Fruit fly (Drosophila melanogaster) whole organism, embryonic: ENCODE measurements around the gene Wdr62.

Source experiments
- Atf-2 ChIP-seq: fragments of 200-800 bp; sonication (Bioruptor generic); optimal IDR thresholded peaks from 2 replicates; lab custom pipeline; 2016; ENCODE audit warnings: missing biosample characterization, missing genetic modification characterization
- B-H2 ChIP-seq: fragments of 200-800 bp; sonication (Bioruptor generic); optimal IDR thresholded peaks from 2 replicates; lab custom pipeline; 2018; ENCODE audit warnings: missing biosample characterization, mild to moderate bottlenecking, missing genetic modification characterization
- Bgb ChIP-seq: fragments of 200-800 bp; sonication (Bioruptor generic); IDR thresholded peaks from 2 replicates; pipeline ENCODE4 v1.3.6; 2022; ENCODE audit warnings: missing biosample characterization, missing genetic modification characterization; ENCODE audit not compliant: partially characterized antibody
- Bteb2 ChIP-seq: fragments of 200-800 bp; sonication (Bioruptor generic); optimal IDR thresholded peaks from 2 replicates; lab custom pipeline; 2016; ENCODE audit warnings: missing biosample characterization, missing genetic modification characterization
- CG11504 ChIP-seq: fragments of 200-800 bp; sonication (Bioruptor generic); optimal IDR thresholded peaks from 3 replicates; lab custom pipeline; 2019; ENCODE audit warnings: missing biosample characterization, mild to moderate bottlenecking, missing genetic modification characterization, moderate library complexity
- CG13894 ChIP-seq: fragments of 200-800 bp; sonication (Bioruptor generic); optimal IDR thresholded peaks from 3 replicates; lab custom pipeline; 2018; ENCODE audit warnings: missing biosample characterization, mild to moderate bottlenecking, missing genetic modification characterization, moderate library complexity
- CG14441 ChIP-seq: fragments of 200-800 bp; sonication (Bioruptor generic); IDR thresholded peaks from 2 replicates; pipeline ENCODE4 v1.3.6; 2022; ENCODE audit warnings: missing biosample characterization, missing genetic modification characterization
- CG14667 ChIP-seq: fragments of 200-800 bp; sonication (Bioruptor generic); IDR thresholded peaks from 2 replicates; pipeline ENCODE4 v1.3.6; 2022; ENCODE audit warnings: missing biosample characterization, missing genetic modification characterization
- CG17802 ChIP-seq: fragments of 200-800 bp; sonication (Bioruptor generic); optimal IDR thresholded peaks from 2 replicates; lab custom pipeline; 2018; ENCODE audit warnings: missing biosample characterization, mild to moderate bottlenecking, missing genetic modification characterization, moderate library complexity
- CG1792 ChIP-seq: fragments of 200-800 bp; sonication (Bioruptor generic); optimal IDR thresholded peaks from 2 replicates; lab custom pipeline; 2016; ENCODE audit warnings: missing biosample characterization, missing genetic modification characterization
- CG18599 ChIP-seq: fragments of 200-800 bp; sonication (Bioruptor generic); optimal IDR thresholded peaks from 3 replicates; lab custom pipeline; 2017; ENCODE audit warnings: missing biosample characterization, missing genetic modification characterization, mild to moderate bottlenecking, moderate library complexity, missing genetic modification reagents
- CG18764 ChIP-seq: fragments of 200-800 bp; sonication (Bioruptor generic); optimal IDR thresholded peaks from 3 replicates; lab custom pipeline; 2016; ENCODE audit warnings: missing biosample characterization, missing genetic modification characterization
- CG2129 ChIP-seq: fragments of 200-800 bp; sonication (Bioruptor generic); IDR thresholded peaks from 2 replicates; pipeline ENCODE4 v1.3.6; 2022; ENCODE audit warnings: missing biosample characterization, missing genetic modification characterization; ENCODE audit not compliant: partially characterized antibody
- CG2678 ChIP-seq: fragments of 200-800 bp; sonication (Bioruptor generic); optimal IDR thresholded peaks from 3 replicates; lab custom pipeline; 2019; ENCODE audit warnings: missing biosample characterization, mild to moderate bottlenecking, missing genetic modification characterization, moderate library complexity
- CG32772 ChIP-seq: fragments of 200-800 bp; sonication (Bioruptor generic); IDR thresholded peaks from 2 replicates; pipeline ENCODE4 v1.3.6; 2022; ENCODE audit warnings: missing biosample characterization, missing genetic modification characterization
- CG34376 ChIP-seq: fragments of 200-800 bp; sonication (Bioruptor generic); optimal IDR thresholded peaks from 2 replicates; lab custom pipeline; 2018; ENCODE audit warnings: missing biosample characterization, mild to moderate bottlenecking, missing genetic modification characterization
- CG4404 ChIP-seq: fragments of 200-800 bp; sonication (Bioruptor generic); IDR thresholded peaks from 2 replicates; pipeline ENCODE4 v1.3.6; 2022; ENCODE audit warnings: missing biosample characterization, missing genetic modification characterization
- CG7372 ChIP-seq: fragments of 200-800 bp; sonication (Bioruptor generic); IDR thresholded peaks from 2 replicates; pipeline ENCODE4 v1.3.6; 2022; ENCODE audit warnings: missing biosample characterization, missing genetic modification characterization
- CG8944 ChIP-seq: fragments of 200-800 bp; sonication (Bioruptor generic); optimal IDR thresholded peaks from 3 replicates; lab custom pipeline; 2016; ENCODE audit warnings: missing biosample characterization, missing genetic modification characterization
- Dek ChIP-seq: fragments of 200-800 bp; sonication (Bioruptor generic); optimal IDR thresholded peaks from 3 replicates; lab custom pipeline; 2019; ENCODE audit warnings: missing biosample characterization, mild to moderate bottlenecking, missing genetic modification characterization, moderate library complexity
- GATAe ChIP-seq: fragments of 200-800 bp; sonication (Bioruptor generic); conservative IDR thresholded peaks from 2 replicates; pipeline ENCODE4 v1.3.6; 2022; ENCODE audit warnings: missing biosample characterization, missing genetic modification characterization
- HmgD ChIP-seq: fragments of 200-800 bp; sonication (Bioruptor generic); optimal IDR thresholded peaks from 3 replicates; lab custom pipeline; 2016; ENCODE audit warnings: missing biosample characterization, missing genetic modification characterization
- Hmr ChIP-seq: fragments of 200-800 bp; sonication (Bioruptor generic); optimal IDR thresholded peaks from 3 replicates; lab custom pipeline; 2017; ENCODE audit warnings: mild to moderate bottlenecking, missing biosample characterization, missing genetic modification reagents, missing genetic modification characterization
- MBD-R2 ChIP-seq: fragments of 200-800 bp; sonication (Bioruptor generic); IDR thresholded peaks from 2 replicates; pipeline ENCODE4 v1.3.6; 2022; ENCODE audit warnings: missing biosample characterization, missing genetic modification characterization
- NC2β ChIP-seq: fragments of 200-800 bp; sonication (Bioruptor generic); optimal IDR thresholded peaks from 2 replicates; lab custom pipeline; 2016; ENCODE audit warnings: missing biosample characterization, missing genetic modification characterization
- amos ChIP-seq: fragments of 200-800 bp; sonication (Bioruptor generic); IDR thresholded peaks from 2 replicates; pipeline ENCODE4 v1.3.6; 2022; ENCODE audit warnings: missing biosample characterization, missing genetic modification characterization; ENCODE audit not compliant: partially characterized antibody
- ems ChIP-seq: fragments of 200-800 bp; sonication (Bioruptor generic); optimal IDR thresholded peaks from 3 replicates; lab custom pipeline; 2016; ENCODE audit warnings: missing biosample characterization, missing genetic modification characterization
- exex ChIP-seq: fragments of 200-800 bp; sonication (Bioruptor generic); optimal IDR thresholded peaks from 4 replicates; lab custom pipeline; 2018; ENCODE audit warnings: missing biosample characterization, mild to moderate bottlenecking, missing genetic modification characterization, moderate library complexity
- eyg ChIP-seq: fragments of 200-800 bp; sonication (Bioruptor generic); optimal IDR thresholded peaks from 3 replicates; lab custom pipeline; 2016; ENCODE audit warnings: missing biosample characterization, missing genetic modification characterization
- grn ChIP-seq: fragments of 200-800 bp; sonication (Bioruptor generic); optimal IDR thresholded peaks from 3 replicates; lab custom pipeline; 2017; ENCODE audit warnings: missing biosample characterization, missing genetic modification characterization
- h ChIP-seq: fragments of >200 bp; optimal IDR thresholded peaks from 2 replicates; lab custom pipeline; 2017
- lab ChIP-seq: fragments of 200-800 bp; sonication (Bioruptor generic); optimal IDR thresholded peaks from 3 replicates; lab custom pipeline; 2017; ENCODE audit warnings: missing biosample characterization, missing genetic modification characterization, mild to moderate bottlenecking, moderate library complexity, missing genetic modification reagents
- mirr ChIP-seq: fragments of 200-800 bp; sonication (Bioruptor generic); optimal IDR thresholded peaks from 3 replicates; lab custom pipeline; 2018; ENCODE audit warnings: missing biosample characterization, mild to moderate bottlenecking, missing genetic modification characterization
- peb ChIP-seq: fragments of 200-800 bp; sonication (Bioruptor generic); IDR thresholded peaks from 2 replicates; pipeline ENCODE4 v1.3.6; 2022; ENCODE audit warnings: missing biosample characterization, missing genetic modification characterization
- repo ChIP-seq: fragments of 200-800 bp; sonication (Bioruptor generic); optimal IDR thresholded peaks from 2 replicates; lab custom pipeline; 2016; ENCODE audit warnings: missing biosample characterization, missing genetic modification characterization
- scrt ChIP-seq: fragments of 200-800 bp; sonication (Bioruptor generic); optimal IDR thresholded peaks from 2 replicates; lab custom pipeline; 2018; ENCODE audit warnings: missing biosample characterization, mild to moderate bottlenecking, missing genetic modification characterization, moderate library complexity
- sens ChIP-seq: fragments of 200-800 bp; sonication (Bioruptor generic); peaks from one replicate; lab custom pipeline; 2016; ENCODE audit warnings: missing biosample characterization, missing genetic modification characterization
- seq ChIP-seq: fragments of 200-800 bp; sonication (Bioruptor generic); IDR thresholded peaks from 2 replicates; pipeline ENCODE4 v1.3.6; 2022; ENCODE audit warnings: missing biosample characterization, missing genetic modification characterization
- sna ChIP-seq: fragments of 200-800 bp; sonication (Bioruptor generic); IDR thresholded peaks from 2 replicates; pipeline ENCODE4 v1.3.6; 2022; ENCODE audit warnings: missing biosample characterization, missing genetic modification characterization; ENCODE audit not compliant: partially characterized antibody
- sug ChIP-seq: fragments of 200-800 bp; optimal IDR thresholded peaks from 2 replicates; lab custom pipeline; 2019; ENCODE audit warnings: missing biosample characterization, mild to moderate bottlenecking, missing genetic modification characterization, moderate library complexity
- tll ChIP-seq, 2 experiments: fragments of 200-800 bp in 1 of 2; fragments of >200 bp in 1 of 2; sonication (Bioruptor generic) in 1 of 2; optimal IDR thresholded peaks; 2 replicates each; lab custom pipeline; 2017 to 2019; ENCODE audit warnings: missing biosample characterization in 2 of 2, missing genetic modification characterization in 2 of 2, mild to moderate bottlenecking in 1 of 2, moderate library complexity in 1 of 2

Gene Wdr62

DNA sequence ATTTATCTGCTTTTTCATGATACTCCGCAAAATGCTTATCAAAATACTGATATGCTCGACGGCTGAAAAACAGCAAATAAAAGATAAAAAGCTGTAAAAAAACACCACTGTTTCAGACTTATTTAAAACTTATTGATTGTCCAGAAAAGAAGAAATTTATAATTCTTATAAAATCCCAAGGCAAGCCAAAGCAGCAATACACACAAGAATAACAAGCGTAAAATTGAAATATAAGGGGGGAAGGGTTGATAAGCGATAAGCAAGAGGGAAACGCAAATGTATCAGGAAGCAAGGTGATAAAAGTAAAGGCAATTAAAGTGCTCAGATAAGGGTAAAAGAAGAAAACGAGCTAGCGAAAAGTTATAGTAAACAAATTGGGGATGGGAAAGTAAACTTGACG lies 28.1 kb downstream of the Wdr62 start:
- no peak for TF ChIP-seq Bteb2 (GFP tag; lab: Kevin White, UChicago)
- no peak for TF ChIP-seq CG1792 (GFP tag; lab: Kevin White, UChicago)
- TF ChIP-seq repo (GFP tag; lab: Kevin White, UChicago): no peak
- TF ChIP-seq CG14667 (GFP tag; lab: Robert Waterston, UW): no peak
- TF ChIP-seq MBD-R2 (GFP tag; lab: Robert Waterston, UW): no peak
- TF ChIP-seq amos: no peak
- TF ChIP-seq sens (GFP tag; lab: Kevin White, UChicago): peak; percentile 68
- 0 out of 2 replicates have a peak, but pooled peaks have one; percentile 11 for TF ChIP-seq CG7372
- no peak for TF ChIP-seq CG13894 (tag; lab: Kevin White, UChicago)
- TF ChIP-seq GATAe (GFP tag; lab: Robert Waterston, UW): 0 out of 2 replicates have a peak, but pooled peaks have one; percentile 26
- no peak for TF ChIP-seq Bgb (GFP tag; lab: Robert Waterston, UW)
- 0 out of 2 replicates have a peak, but pooled peaks have one; percentile 22 for TF ChIP-seq CG14441 (GFP tag; lab: Robert Waterston, UW)
- peak; percentile 15 for TF ChIP-seq lab (GFP tag; lab: Kevin White, UChicago)
- TF ChIP-seq CG17802 (tag; lab: Kevin White, UChicago): no peak
- no peak for TF ChIP-seq ems (GFP tag; lab: Kevin White, UChicago)
- peak; percentile 24 for TF ChIP-seq CG2678 (tag; lab: Kevin White, UChicago)
- no peak for TF ChIP-seq CG4404
- TF ChIP-seq h: no peak
- no peak for TF ChIP-seq peb (GFP tag; lab: Robert Waterston, UW)
- TF ChIP-seq Dek: no peak
- TF ChIP-seq CG34376 (GFP tag; lab: Kevin White, UChicago): peak; percentile 53
- TF ChIP-seq sna (GFP tag; lab: Robert Waterston, UW): no peak
- peak; percentile 3 for TF ChIP-seq scrt (GFP tag; lab: Kevin White, UChicago)
- TF ChIP-seq grn: no peak
- peak; percentile 57 for TF ChIP-seq sug (tag; lab: Kevin White, UChicago)
- no peak for TF ChIP-seq CG32772
- no peak for TF ChIP-seq Atf-2 (GFP tag; lab: Kevin White, UChicago)
- peak; percentile 88 for TF ChIP-seq exex
- no peak for TF ChIP-seq seq (GFP tag; lab: Robert Waterston, UW)
- TF ChIP-seq NC2β (GFP tag; lab: Kevin White, UChicago): no peak
- no peak for TF ChIP-seq tll (GFP tag; optimal IDR thresholded peaks at IDR 0.05; lab: Kevin White, UChicago)
- no peak for TF ChIP-seq HmgD (GFP tag; lab: Kevin White, UChicago)
- peak; percentile 9 for TF ChIP-seq CG18599
- peak; percentile 11 for TF ChIP-seq Hmr
- TF ChIP-seq mirr (GFP tag; lab: Kevin White, UChicago): peak; percentile 72
- no peak for TF ChIP-seq CG2129 (GFP tag; lab: Robert Waterston, UW)
- no peak for TF ChIP-seq eyg (GFP tag; lab: Kevin White, UChicago)
- TF ChIP-seq CG18764 (GFP tag; lab: Kevin White, UChicago): no peak
- TF ChIP-seq CG11504 (tag; lab: Kevin White, UChicago): no peak
- no peak for TF ChIP-seq CG8944 (GFP tag; lab: Kevin White, UChicago)
- TF ChIP-seq B-H2: peak; percentile 7
